Worm (Caenorhabditis elegans) whole organism, young adult: ENCODE data around the gene air-1.

Experiments used
- cebp-1 ChIP-seq, 2 experiments: fragments of 200-800 bp in 1 of 2; sonication (Bioruptor generic) in 1 of 2; sonication (generic microtip) in 1 of 2; IDR thresholded peaks in 1 of 2; optimal IDR thresholded peaks in 1 of 2; 2 replicates each; pipeline versions ENCODE4 v1.3.6 to Lab custom; 2017 to 2022; ENCODE audit warnings: missing compliant biosample characterization in 2 of 2, missing genetic modification characterization in 2 of 2, mild to moderate bottlenecking in 1 of 2, missing genetic modification reagents in 1 of 2, moderate library complexity in 1 of 2
- tlf-1 ChIP-seq: fragments of 200-800 bp; sonication (Bioruptor generic); optimal IDR thresholded peaks from 2 replicates; lab custom pipeline; 2018; ENCODE audit warnings: mild to moderate bottlenecking, missing genetic modification characterization, missing compliant biosample characterization

DNA sequence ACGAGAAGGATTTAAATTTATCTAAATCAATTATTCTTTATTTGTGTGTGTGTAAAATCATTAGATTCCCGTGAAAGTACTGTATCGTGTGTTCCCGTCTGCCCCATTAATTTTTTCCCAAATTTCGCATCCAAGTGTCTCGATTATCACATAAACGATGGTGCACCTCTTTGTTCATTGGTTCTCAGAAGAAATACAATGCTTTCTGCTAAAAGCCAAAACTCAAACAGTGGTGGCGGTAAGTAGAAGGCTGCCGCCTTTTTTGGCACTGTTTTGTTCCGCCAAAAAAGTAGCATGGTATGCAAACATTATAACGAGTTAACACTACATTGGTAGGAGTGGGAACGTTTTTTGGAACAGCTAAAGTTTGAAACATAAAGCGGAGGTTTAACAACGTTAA lies 2.1 kb downstream of the air-1 start:
- no peak for TF ChIP-seq tlf-1 (GFP tag; lab: Kevin White, UChicago)
- TF ChIP-seq cebp-1 (GFP tag; IDR thresholded peaks at IDR 0.05; lab: Robert Waterston, UW) = no peak
- no peak for TF ChIP-seq cebp-1 (tag; optimal IDR thresholded peaks at IDR 0.05; lab: Kevin White, UChicago)
